Worm (Caenorhabditis elegans) whole organism, mixed stage, embryonic: ENCODE results near the gene pqm-1.

ENCODE experiments used
- ceh-39 ChIP-seq: fragments of 150-350 bp; optimal IDR thresholded peaks from 2 replicates; lab custom pipeline; 2014; ENCODE audit warnings: missing biosample characterization, missing genetic modification characterization
- elt-3 ChIP-seq: fragments of 150-350 bp; optimal IDR thresholded peaks from 2 replicates; lab custom pipeline; 2014; ENCODE audit warnings: missing biosample characterization, missing genetic modification characterization
- flh-1 ChIP-seq: fragments of 200-800 bp; sonication (Bioruptor generic); optimal IDR thresholded peaks from 2 replicates; lab custom pipeline; 2018; ENCODE audit warnings: mild to moderate bottlenecking, missing genetic modification characterization, moderate library complexity, missing compliant biosample characterization
- lsy-2 ChIP-seq: fragments of 150-350 bp; optimal IDR thresholded peaks from 2 replicates; lab custom pipeline; 2014; ENCODE audit warnings: missing biosample characterization, missing genetic modification characterization
- mep-1 ChIP-seq: fragments of 150-350 bp; optimal IDR thresholded peaks from 2 replicates; lab custom pipeline; 2017; ENCODE audit warnings: missing biosample characterization, missing genetic modification reagents, missing genetic modification characterization, inconsistent platforms
- nhr-12 ChIP-seq: fragments of 150-350 bp; optimal IDR thresholded peaks from 2 replicates; lab custom pipeline; 2014; ENCODE audit warnings: missing biosample characterization, missing genetic modification characterization
- nhr-2 ChIP-seq: fragments of 150-350 bp; optimal IDR thresholded peaks from 2 replicates; lab custom pipeline; 2014; ENCODE audit warnings: missing biosample characterization, missing genetic modification characterization
- nhr-237 ChIP-seq: fragments of 150-350 bp; optimal IDR thresholded peaks from 2 replicates; lab custom pipeline; 2014; ENCODE audit warnings: missing biosample characterization, missing genetic modification characterization
- pha-4 ChIP-seq: fragments of 150-350 bp; optimal IDR thresholded peaks from 2 replicates; lab custom pipeline; 2018; ENCODE audit warnings: missing biosample characterization, missing genetic modification reagents, missing genetic modification characterization
- unc-62 ChIP-seq: fragments of 150-350 bp; optimal IDR thresholded peaks from 2 replicates; lab custom pipeline; 2014; ENCODE audit warnings: missing biosample characterization, missing genetic modification reagents, missing genetic modification characterization
- ztf-11 ChIP-seq: fragments of 150-350 bp; optimal IDR thresholded peaks from 2 replicates; lab custom pipeline; 2014; ENCODE audit warnings: missing biosample characterization, missing genetic modification characterization

DNA sequence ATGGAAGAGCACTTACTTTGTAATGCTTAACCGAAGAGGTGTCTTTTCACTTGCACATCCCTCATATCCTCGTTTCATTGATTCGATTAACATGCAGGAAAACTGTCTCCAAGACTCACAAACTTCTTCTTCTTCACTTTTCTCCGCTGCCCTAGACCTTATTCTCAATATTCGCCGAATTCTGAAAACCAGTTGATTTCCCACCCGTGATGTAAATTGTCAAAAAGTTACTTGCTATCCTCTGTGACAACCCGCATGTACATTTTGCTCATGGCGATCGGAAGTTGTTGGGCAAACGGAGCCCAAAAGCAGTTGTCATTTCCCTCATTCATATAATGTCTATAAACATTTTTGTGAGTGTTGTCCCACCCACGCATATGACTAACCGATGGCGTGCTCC is 42.0 kb downstream of the pqm-1 start:
- TF ChIP-seq unc-62 (GFP tag; lab: Kevin White, UChicago) (no peak), pha-4 (tag; lab: Kevin White, UChicago) (no peak), elt-3 (tag; lab: Kevin White, UChicago) (no peak), ztf-11 (tag; lab: Kevin White, UChicago) (no peak), mep-1 (no peak), nhr-237 (no peak), flh-1 (GFP tag; lab: Kevin White, UChicago) (no peak), lsy-2 (tag; lab: Kevin White, UChicago) (no peak), ceh-39 (tag; lab: Kevin White, UChicago) (no peak), nhr-12 (tag; lab: Kevin White, UChicago) (no peak), nhr-2 (tag; lab: Kevin White, UChicago) (no peak)
